Worm (Caenorhabditis elegans) whole organism, young adult: ENCODE data around the gene ran-5.
A peak's percentile ranks its signal among the peaks of the same experiment; 100 is the strongest.

Experiments
- C06A6.2 ChIP-seq: fragments of 200-800 bp; sonication (Bioruptor generic); conservative IDR thresholded peaks from 2 replicates; pipeline ENCODE4 v1.3.6; 2022; ENCODE audit warnings: missing genetic modification characterization, missing compliant biosample characterization
- D2030.7 ChIP-seq: fragments of 200-800 bp; sonication (Bioruptor generic); IDR thresholded peaks from 2 replicates; pipeline ENCODE4 v1.3.6; 2022; ENCODE audit warnings: missing genetic modification reagents, missing genetic modification characterization, missing compliant biosample characterization
- F23B12.7 ChIP-seq: sonication (generic microtip); optimal IDR thresholded peaks from 2 replicates; lab custom pipeline; 2017; ENCODE audit warnings: missing genetic modification characterization, mild to moderate bottlenecking, missing compliant biosample characterization, antibody characterized with exemption, moderate library complexity; ENCODE audit not compliant: insufficient read depth
- F57A8.1 ChIP-seq: fragments of 200-800 bp; sonication (Bioruptor generic); optimal IDR thresholded peaks from 2 replicates; lab custom pipeline; 2018; ENCODE audit warnings: mild to moderate bottlenecking, missing genetic modification characterization, moderate library complexity, missing compliant biosample characterization
- Y53G8AR.9 ChIP-seq: fragments of 200-800 bp; sonication (Bioruptor generic); conservative IDR thresholded peaks from 2 replicates; pipeline ENCODE4 v1.3.6; 2022; ENCODE audit warnings: missing genetic modification reagents, missing genetic modification characterization, missing compliant biosample characterization
- Y79H2A.3 ChIP-seq: fragments of 200-800 bp; sonication (Bioruptor generic); conservative IDR thresholded peaks from 2 replicates; pipeline ENCODE4 v1.3.6; 2022; ENCODE audit warnings: missing genetic modification reagents, missing genetic modification characterization, missing compliant biosample characterization
- ama-1 ChIP-seq, 3 experiments: fragments of 150-350 bp in 1 of 3; sonication (generic microtip) in 2 of 3; optimal IDR thresholded peaks; 2 replicates each; lab custom pipeline; 2014 to 2018; ENCODE audit warnings: missing biosample characterization in 2 of 3, missing genetic modification characterization in 2 of 3, missing genetic modification reagents in 2 of 3
- aptf-2 ChIP-seq: fragments of 200-800 bp; sonication (Bioruptor generic); conservative IDR thresholded peaks from 2 replicates; pipeline ENCODE4 v1.3.6; 2022; ENCODE audit warnings: missing genetic modification reagents, missing genetic modification characterization, missing compliant biosample characterization
- atf-7 ChIP-seq: sonication (generic microtip); optimal IDR thresholded peaks from 2 replicates; lab custom pipeline; 2017; ENCODE audit warnings: mild to moderate bottlenecking, missing genetic modification characterization, missing compliant biosample characterization
- athp-1 ChIP-seq: sonication (generic microtip); optimal IDR thresholded peaks from 2 replicates; lab custom pipeline; 2017; ENCODE audit warnings: mild to moderate bottlenecking, missing genetic modification characterization, missing compliant biosample characterization
- attf-3 ChIP-seq: fragments of 200-800 bp; sonication (Bioruptor generic); conservative IDR thresholded peaks from 2 replicates; pipeline ENCODE4 v1.3.6; 2022; ENCODE audit warnings: missing genetic modification reagents, missing genetic modification characterization, missing compliant biosample characterization
- attf-5 ChIP-seq: fragments of 200-800 bp; sonication (Bioruptor generic); optimal IDR thresholded peaks from 2 replicates; lab custom pipeline; 2018; ENCODE audit warnings: mild to moderate bottlenecking, missing genetic modification characterization, missing compliant biosample characterization
- bed-1 ChIP-seq: fragments of 200-800 bp; sonication (Bioruptor generic); IDR thresholded peaks from 2 replicates; pipeline ENCODE4 v1.3.6; 2022; ENCODE audit warnings: missing genetic modification reagents, missing genetic modification characterization, missing compliant biosample characterization
- bed-2 ChIP-seq: fragments of 200-800 bp; sonication (Bioruptor generic); IDR thresholded peaks from 2 replicates; pipeline ENCODE4 v1.3.6; 2022; ENCODE audit warnings: missing genetic modification reagents, missing genetic modification characterization, missing compliant biosample characterization
- cebp-1 ChIP-seq, 2 experiments: fragments of 200-800 bp in 1 of 2; sonication (Bioruptor generic) in 1 of 2; sonication (generic microtip) in 1 of 2; IDR thresholded peaks in 1 of 2; optimal IDR thresholded peaks in 1 of 2; 2 replicates each; pipeline versions ENCODE4 v1.3.6 to Lab custom; 2017 to 2022; ENCODE audit warnings: missing compliant biosample characterization in 2 of 2, missing genetic modification characterization in 2 of 2, mild to moderate bottlenecking in 1 of 2, missing genetic modification reagents in 1 of 2, moderate library complexity in 1 of 2
- cebp-2 ChIP-seq: fragments of 200-800 bp; sonication (Bioruptor generic); IDR thresholded peaks from 2 replicates; pipeline ENCODE4 v1.3.6; 2022; ENCODE audit warnings: missing genetic modification characterization, missing compliant biosample characterization
- ceh-27 ChIP-seq: fragments of 200-800 bp; sonication (Bioruptor generic); optimal IDR thresholded peaks from 2 replicates; lab custom pipeline; 2018; ENCODE audit warnings: mild to moderate bottlenecking, missing genetic modification characterization, moderate library complexity, missing compliant biosample characterization
- die-1 ChIP-seq: sonication (generic microtip); optimal IDR thresholded peaks from 2 replicates; lab custom pipeline; 2016; ENCODE audit warnings: missing genotype, mild to moderate bottlenecking, missing genetic modification characterization, missing compliant biosample characterization
- dox-1 ChIP-seq: fragments of 200-800 bp; sonication (Bioruptor generic); IDR thresholded peaks from 2 replicates; pipeline ENCODE4 v1.3.6; 2022; ENCODE audit warnings: missing genetic modification reagents, missing genetic modification characterization, missing compliant biosample characterization
- dpff-1 ChIP-seq: sonication (generic microtip); optimal IDR thresholded peaks from 2 replicates; lab custom pipeline; 2017; ENCODE audit warnings: mild to moderate bottlenecking, missing genetic modification characterization, missing compliant biosample characterization
- dpl-1 ChIP-seq: fragments of 150-350 bp; optimal IDR thresholded peaks from 2 replicates; lab custom pipeline; 2014; ENCODE audit warnings: missing biosample characterization, missing genetic modification reagents, missing genetic modification characterization
- egl-18 ChIP-seq: fragments of 200-800 bp; sonication (Bioruptor generic); IDR thresholded peaks from 2 replicates; pipeline ENCODE4 v1.3.6; 2022; ENCODE audit warnings: missing genetic modification reagents, missing genetic modification characterization, missing compliant biosample characterization
- ekl-4 ChIP-seq: fragments of 200-800 bp; sonication (Bioruptor generic); IDR thresholded peaks from 2 replicates; pipeline ENCODE4 v1.3.6; 2022; ENCODE audit warnings: missing genetic modification reagents, missing genetic modification characterization, missing compliant biosample characterization
- ets-4 ChIP-seq: fragments of 200-800 bp; sonication (Bioruptor generic); optimal IDR thresholded peaks from 2 replicates; lab custom pipeline; 2018; ENCODE audit warnings: mild to moderate bottlenecking, missing genetic modification characterization, missing compliant biosample characterization
- gei-17 ChIP-seq: fragments of 200-800 bp; sonication (Bioruptor generic); optimal IDR thresholded peaks from 2 replicates; lab custom pipeline; 2018; ENCODE audit warnings: mild to moderate bottlenecking, missing genetic modification characterization, missing compliant biosample characterization
- lag-1 ChIP-seq: fragments of 200-800 bp; sonication (Bioruptor generic); IDR thresholded peaks from 2 replicates; pipeline ENCODE4 v1.3.6; 2022; ENCODE audit warnings: missing genetic modification reagents, missing genetic modification characterization, missing compliant biosample characterization
- lin-35 ChIP-seq, 3 experiments: fragments of 150-350 bp in 2 of 3; sonication (generic microtip) in 1 of 3; optimal IDR thresholded peaks; 2 replicates each; lab custom pipeline; 2014 to 2018; ENCODE audit warnings: missing biosample characterization in 3 of 3, missing genetic modification characterization in 3 of 3, missing genetic modification reagents in 3 of 3
- lin-40 ChIP-seq: sonication (generic microtip); optimal IDR thresholded peaks from 2 replicates; lab custom pipeline; 2016; ENCODE audit warnings: missing genetic modification characterization, mild to moderate bottlenecking, missing compliant biosample characterization, missing genotype, missing genetic modification reagents
- lsy-27 ChIP-seq: sonication (generic microtip); optimal IDR thresholded peaks from 2 replicates; lab custom pipeline; 2017; ENCODE audit warnings: missing genetic modification characterization, mild to moderate bottlenecking, missing compliant biosample characterization, antibody characterized with exemption, missing genotype, borderline replicate concordance; ENCODE audit not compliant: insufficient read depth
- madf-10 ChIP-seq: sonication (generic microtip); optimal IDR thresholded peaks from 2 replicates; lab custom pipeline; 2016; ENCODE audit warnings: mild to moderate bottlenecking, missing genetic modification characterization, missing compliant biosample characterization
- madf-3 ChIP-seq: fragments of 200-800 bp; sonication (Bioruptor generic); IDR thresholded peaks from 2 replicates; pipeline ENCODE4 v1.3.6; 2022; ENCODE audit warnings: missing genetic modification reagents, missing genetic modification characterization, missing compliant biosample characterization
- madf-8 ChIP-seq: fragments of 200-800 bp; sonication (Bioruptor generic); conservative IDR thresholded peaks from 2 replicates; pipeline ENCODE4 v1.3.6; 2022; ENCODE audit warnings: missing genetic modification reagents, missing genetic modification characterization, missing compliant biosample characterization
- mcd-1 ChIP-seq: fragments of 200-800 bp; sonication (Bioruptor generic); IDR thresholded peaks from 2 replicates; pipeline ENCODE4 v1.3.6; 2022; ENCODE audit warnings: missing genetic modification reagents, missing genetic modification characterization, missing compliant biosample characterization
- mxl-1 ChIP-seq: sonication (generic microtip); optimal IDR thresholded peaks from 2 replicates; lab custom pipeline; 2016; ENCODE audit warnings: missing genetic modification characterization, missing compliant biosample characterization
- nfya-1 ChIP-seq: sonication (generic microtip); optimal IDR thresholded peaks from 2 replicates; lab custom pipeline; 2017; ENCODE audit warnings: antibody characterized with exemption, missing compliant biosample characterization, missing genetic modification characterization, borderline replicate concordance; ENCODE audit not compliant: insufficient read depth
- nhr-120 ChIP-seq: fragments of 200-800 bp; sonication (Bioruptor generic); IDR thresholded peaks from 2 replicates; pipeline ENCODE4 v1.3.6; 2022; ENCODE audit warnings: missing genetic modification characterization, missing compliant biosample characterization
- nhr-90 ChIP-seq: sonication (generic microtip); optimal IDR thresholded peaks from 2 replicates; lab custom pipeline; 2016; ENCODE audit warnings: missing genotype, mild to moderate bottlenecking, missing genetic modification characterization, missing compliant biosample characterization
- pbrm-1 ChIP-seq: fragments of 200-800 bp; sonication (Bioruptor generic); IDR thresholded peaks from 2 replicates; pipeline ENCODE4 v1.3.6; 2022; ENCODE audit warnings: missing genetic modification reagents, missing genetic modification characterization, missing compliant biosample characterization
- snpc-1.3 ChIP-seq: sonication (generic microtip); optimal IDR thresholded peaks from 2 replicates; lab custom pipeline; 2017; ENCODE audit warnings: missing genetic modification characterization, mild to moderate bottlenecking, missing compliant biosample characterization, antibody characterized with exemption, moderate library complexity, missing genotype, missing genetic modification reagents; ENCODE audit not compliant: insufficient read depth
- sptf-2 ChIP-seq: fragments of 200-800 bp; sonication (Bioruptor generic); optimal IDR thresholded peaks from 2 replicates; lab custom pipeline; 2018; ENCODE audit warnings: mild to moderate bottlenecking, missing genetic modification characterization, missing compliant biosample characterization
- unc-62 ChIP-seq: fragments of 150-350 bp; optimal IDR thresholded peaks from 2 replicates; lab custom pipeline; 2014; ENCODE audit warnings: missing biosample characterization, missing genetic modification reagents, missing genetic modification characterization
- zfh-2 ChIP-seq: fragments of 200-800 bp; sonication (Bioruptor generic); conservative IDR thresholded peaks from 2 replicates; pipeline ENCODE4 v1.3.6; 2022; ENCODE audit warnings: missing genetic modification reagents, missing genetic modification characterization, missing compliant biosample characterization
- zim-3 ChIP-seq: sonication (generic microtip); optimal IDR thresholded peaks from 2 replicates; lab custom pipeline; 2017; ENCODE audit warnings: mild to moderate bottlenecking, missing genetic modification characterization, moderate library complexity, missing compliant biosample characterization
- ztf-18 ChIP-seq: sonication (generic microtip); optimal IDR thresholded peaks from 2 replicates; lab custom pipeline; 2016; ENCODE audit warnings: missing genotype, mild to moderate bottlenecking, missing genetic modification characterization, missing compliant biosample characterization
- ztf-26 ChIP-seq: sonication (generic microtip); optimal IDR thresholded peaks from 2 replicates; lab custom pipeline; 2017; ENCODE audit warnings: missing genetic modification characterization, missing compliant biosample characterization
- ztf-3 ChIP-seq: fragments of 200-800 bp; sonication (Bioruptor generic); optimal IDR thresholded peaks from 2 replicates; lab custom pipeline; 2018; ENCODE audit warnings: mild to moderate bottlenecking, missing genetic modification characterization, missing compliant biosample characterization

ran-5 gene

ce11 chrII:6061495-6061894, 13.6 kb downstream of the ran-5 start (continued):
- TF ChIP-seq lsy-27 (tag; lab: Kevin White, UChicago) (no peak), F57A8.1 (GFP tag; lab: Kevin White, UChicago) (no peak), D2030.7 (GFP tag; lab: Robert Waterston, UW) (peak; percentile 40; the same call in 1 of the 2 replicates), madf-3 (no peak), mxl-1 (tag; lab: Kevin White, UChicago) (no peak), athp-1 (tag; lab: Kevin White, UChicago) (peak; percentile 4), attf-5 (no peak), attf-3 (GFP tag; lab: Robert Waterston, UW) (0 out of 2 replicates have a peak, but pooled peaks have one; percentile 25), dpl-1 (GFP tag; lab: Kevin White, UChicago) (peak; percentile 64), F23B12.7 (no peak), egl-18 (GFP tag; lab: Robert Waterston, UW) (no peak), gei-17 (no peak), pbrm-1 (GFP tag; lab: Robert Waterston, UW) (0 out of 2 replicates have a peak, but pooled peaks have one; percentile 41), ztf-26 (tag; lab: Kevin White, UChicago) (no peak), dox-1 (GFP tag; lab: Robert Waterston, UW) (peak; percentile 51; the same call in 1 of the 2 replicates), unc-62 (GFP tag; lab: Kevin White, UChicago) (no peak), cebp-2 (GFP tag; lab: Robert Waterston, UW) (no peak), ztf-3 (GFP tag; lab: Kevin White, UChicago) (no peak), mcd-1 (GFP tag; lab: Robert Waterston, UW) (peak; percentile 73), ets-4 (GFP tag; lab: Kevin White, UChicago) (no peak), bed-2 (peak; percentile 53; the same call in 1 of the 2 replicates), nfya-1 (tag; lab: Kevin White, UChicago) (no peak), lin-35 (GFP tag; optimal IDR thresholded peaks at IDR 0.05; lab: Kevin White, UChicago) (peak; percentile 6 to 95 (median 65)), nhr-90 (no peak), madf-10 (tag; lab: Kevin White, UChicago) (peak; percentile 68), nhr-120 (GFP tag; lab: Robert Waterston, UW) (no peak), snpc-1.3 (tag; lab: Kevin White, UChicago) (peak; percentile 9), lag-1 (GFP tag; lab: Robert Waterston, UW) (no peak), zim-3 (tag; lab: Kevin White, UChicago) (no peak), aptf-2 (GFP tag; lab: Robert Waterston, UW) (peak; percentile 79), bed-1 (GFP tag; lab: Robert Waterston, UW) (no peak), ceh-27 (GFP tag; lab: Kevin White, UChicago) (peak; percentile 73), cebp-1 (GFP tag; IDR thresholded peaks at IDR 0.05; lab: Robert Waterston, UW) (no peak), cebp-1 (tag; optimal IDR thresholded peaks at IDR 0.05; lab: Kevin White, UChicago) (no peak), ztf-18 (tag; lab: Kevin White, UChicago) (peak; percentile 44), madf-8 (GFP tag; lab: Robert Waterston, UW) (peak; percentile 22; the same call in 1 of the 2 replicates), ekl-4 (peak; percentile 58; the same call in 1 of the 2 replicates), sptf-2 (GFP tag; lab: Kevin White, UChicago) (no peak), lin-40 (tag; lab: Kevin White, UChicago) (no peak), Y53G8AR.9 (no peak), C06A6.2 (GFP tag; lab: Robert Waterston, UW) (no peak), zfh-2 (GFP tag; lab: Robert Waterston, UW) (no peak), atf-7 (tag; lab: Kevin White, UChicago) (no peak), ama-1 (optimal IDR thresholded peaks at IDR 0.05; lab: Kevin White, UChicago) (no peak), ama-1 (GFP tag; optimal IDR thresholded peaks at IDR 0.05; lab: Kevin White, UChicago) (no peak), Y79H2A.3 (GFP tag; lab: Robert Waterston, UW) (no peak), die-1 (tag; lab: Kevin White, UChicago) (no peak), dpff-1 (no peak)
